Worm (Caenorhabditis elegans) whole organism, midembryonic: Measurements from ENCODE around the gene srg-16.

Source experiments
- T22C8.4 ChIP-seq: fragments of 200-800 bp; sonication (Bioruptor generic); IDR thresholded peaks from 2 replicates; pipeline ENCODE4 v1.3.6; 2022; ENCODE audit warnings: missing genetic modification characterization, missing compliant biosample characterization
- cog-1 ChIP-seq: sonication (generic microtip); optimal IDR thresholded peaks from 2 replicates; lab custom pipeline; 2016; ENCODE audit warnings: missing genetic modification characterization, missing compliant biosample characterization
- tab-1 ChIP-seq: fragments of 200-800 bp; sonication (Bioruptor generic); IDR thresholded peaks from 2 replicates; pipeline ENCODE4 v1.3.6; 2022; ENCODE audit warnings: missing genetic modification characterization, missing compliant biosample characterization

DNA sequence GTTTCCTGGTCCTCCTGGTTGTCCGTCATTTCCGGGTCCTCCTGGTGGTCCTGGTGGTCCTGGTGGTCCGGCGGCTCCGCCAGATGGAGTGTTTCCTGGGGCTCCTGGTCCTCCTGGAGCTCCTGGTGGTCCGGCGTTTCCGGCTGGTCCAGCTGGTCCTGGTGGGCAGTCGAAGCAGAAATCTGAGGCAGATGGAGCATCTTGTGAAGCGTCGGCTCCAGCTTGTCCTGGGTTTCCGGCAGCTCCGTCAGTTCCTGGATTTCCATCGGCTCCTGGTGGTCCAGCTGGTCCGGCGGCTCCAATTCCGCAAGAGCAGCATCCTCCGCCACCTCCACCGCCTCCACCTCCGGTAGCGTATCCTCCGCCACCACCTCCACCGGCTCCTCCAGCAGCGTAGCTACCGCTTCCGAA lies 27.1 kb downstream of the srg-16 start:
- no peak for TF ChIP-seq tab-1 (GFP tag; lab: Robert Waterston, UW)
- no peak for TF ChIP-seq cog-1 (tag; lab: Kevin White, UChicago)
- no peak for TF ChIP-seq T22C8.4 (GFP tag; lab: Robert Waterston, UW)
